Fruit fly (Drosophila melanogaster): ENCODE results near the gene sturkopf.
A peak's percentile ranks its signal among the peaks of the same experiment; 100 is the strongest.

The sturkopf gene

dm6 chr3L:1298509-1298908, 14.7 kb downstream of the sturkopf start, which contains the start of gene scf (continued):
- TF ChIP-seq lbe (GFP tag; optimal IDR thresholded peaks at IDR 0.05) (no peak), HmgD (GFP tag; optimal IDR thresholded peaks at IDR 0.05) (no peak), CG9817 (tag; optimal IDR thresholded peaks at IDR 0.05) (no peak), Dll (GFP tag; IDR thresholded peaks at IDR 0.05; ENCODE audit: partially characterized antibody) (peak; percentile 58; the same call in 3 of the 4 replicates), CG8089 (GFP tag; optimal IDR thresholded peaks at IDR 0.05) (no peak), onecut (GFP tag; IDR thresholded peaks at IDR 0.05) (no peak), ind (GFP tag; optimal IDR thresholded peaks at IDR 0.05) (no peak), fd64A (GFP tag; optimal IDR thresholded peaks at IDR 0.05) (no peak), Nf-YB (GFP tag; optimal IDR thresholded peaks at IDR 0.05) (no peak), D (optimal IDR thresholded peaks at IDR 0.05) (no peak), D (GFP tag; optimal IDR thresholded peaks at IDR 0.05) (no peak), tap (tag; optimal IDR thresholded peaks at IDR 0.05) (no peak), HHEX (GFP tag; optimal IDR thresholded peaks at IDR 0.05) (no peak), TFAM (GFP tag; optimal IDR thresholded peaks at IDR 0.05) (no peak), chn (GFP tag; optimal IDR thresholded peaks at IDR 0.05) (no peak), cas (GFP tag; IDR thresholded peaks at IDR 0.05) (no peak), NC2β (GFP tag; optimal IDR thresholded peaks at IDR 0.05) (no peak), lola (GFP tag; optimal IDR thresholded peaks at IDR 0.05) (no peak), dmrt11E (tag; optimal IDR thresholded peaks at IDR 0.05) (no peak), CG42726 (GFP tag; IDR thresholded peaks at IDR 0.05; ENCODE audit: partially characterized antibody) (0 out of 2 replicates have a peak, but pooled peaks have one; percentile 48), sr (GFP tag; IDR thresholded peaks at IDR 0.05) (no peak), sug (tag; optimal IDR thresholded peaks at IDR 0.05) (peak; percentile 40), schlank (tag; optimal IDR thresholded peaks at IDR 0.05) (no peak), ac (GFP tag; optimal IDR thresholded peaks at IDR 0.05) (no peak), dati (GFP tag; IDR thresholded peaks at IDR 0.05) (no peak), gce (GFP tag; IDR thresholded peaks at IDR 0.05) (no peak; the same call in 2 of the 3 replicates), Dfd (GFP tag; optimal IDR thresholded peaks at IDR 0.05) (no peak), MBD-R2 (GFP tag; IDR thresholded peaks at IDR 0.05) (peak; percentile 27), bab2 (GFP tag; optimal IDR thresholded peaks at IDR 0.05) (no peak), kah (GFP tag; optimal IDR thresholded peaks at IDR 0.05) (peak; percentile 54), CG10462 (GFP tag; optimal IDR thresholded peaks at IDR 0.05) (no peak), yki (optimal IDR thresholded peaks at IDR 0.05) (no peak), CG6175 (GFP tag; IDR thresholded peaks at IDR 0.05) (no peak), CG8765 (GFP tag; IDR thresholded peaks at IDR 0.05) (no peak), mam (GFP tag; optimal IDR thresholded peaks at IDR 0.05) (no peak), Gug (GFP tag; IDR thresholded peaks at IDR 0.05) (no peak; the same call in 3 of the 4 replicates), CG7745 (tag; optimal IDR thresholded peaks at IDR 0.05) (no peak), CG15479 (GFP tag; optimal IDR thresholded peaks at IDR 0.05) (no peak), fu2 (GFP tag; optimal IDR thresholded peaks at IDR 0.05) (no peak), YL-1 (GFP tag; optimal IDR thresholded peaks at IDR 0.05) (peak; percentile 39), HLH54F (GFP tag; optimal IDR thresholded peaks at IDR 0.05) (no peak), bcd (GFP tag; optimal IDR thresholded peaks at IDR 0.05) (no peak), Scr (GFP tag; IDR thresholded peaks at IDR 0.05; ENCODE audit: partially characterized antibody) (peak; percentile 37; the same call in 1 of the 2 replicates), CG11560 (tag; IDR thresholded peaks at IDR 0.05) (no peak), Aef1 (GFP tag; IDR thresholded peaks at IDR 0.05) (0 out of 3 replicates have a peak, but pooled peaks have one; percentile 24), hbn (GFP tag; IDR thresholded peaks at IDR 0.05; ENCODE audit: partially characterized antibody) (no peak), Elba2 (GFP tag; optimal IDR thresholded peaks at IDR 0.05) (no peak), HmgZ (tag; optimal IDR thresholded peaks at IDR 0.05) (peak; percentile 26), CG13775 (GFP tag; optimal IDR thresholded peaks at IDR 0.05) (no peak), Hsf (GFP tag; optimal IDR thresholded peaks at IDR 0.05) (no peak), pho (GFP tag; optimal IDR thresholded peaks at IDR 0.05) (no peak), HLH4C (GFP tag; IDR thresholded peaks at IDR 0.05; ENCODE audit: partially characterized antibody) (no peak)

Measured in whole organism, embryonic.